Worm (Caenorhabditis elegans) whole organism, young adult: ENCODE data around the gene Y39B6A.9.

Experiments
- D2030.7 ChIP-seq: fragments of 200-800 bp; sonication (Bioruptor generic); IDR thresholded peaks from 2 replicates; pipeline ENCODE4 v1.3.6; 2022; ENCODE audit warnings: missing genetic modification reagents, missing genetic modification characterization, missing compliant biosample characterization
- F49E8.2 ChIP-seq: sonication (generic microtip); optimal IDR thresholded peaks from 3 replicates; lab custom pipeline; 2017; ENCODE audit warnings: missing genetic modification characterization, mild to moderate bottlenecking, missing compliant biosample characterization, antibody characterized with exemption, moderate library complexity; ENCODE audit not compliant: insufficient read depth
- T07F8.4 ChIP-seq: sonication (generic microtip); optimal IDR thresholded peaks from 2 replicates; lab custom pipeline; 2016; ENCODE audit warnings: mild to moderate bottlenecking, missing genetic modification characterization, moderate library complexity, missing compliant biosample characterization
- Y56A3A.18 ChIP-seq: fragments of 200-800 bp; sonication (Bioruptor generic); IDR thresholded peaks from 2 replicates; pipeline ENCODE4 v1.3.6; 2022; ENCODE audit warnings: missing genetic modification reagents, missing genetic modification characterization, missing compliant biosample characterization
- lin-35 ChIP-seq, 3 experiments: fragments of 150-350 bp in 2 of 3; sonication (generic microtip) in 1 of 3; optimal IDR thresholded peaks; 2 replicates each; lab custom pipeline; 2014 to 2018; ENCODE audit warnings: missing biosample characterization in 3 of 3, missing genetic modification characterization in 3 of 3, missing genetic modification reagents in 3 of 3
- lir-1 ChIP-seq: fragments of 200-800 bp; sonication (Bioruptor generic); conservative IDR thresholded peaks from 2 replicates; pipeline ENCODE4 v1.3.6; 2022; ENCODE audit warnings: missing genetic modification reagents, missing genetic modification characterization, missing compliant biosample characterization
- nhr-27 ChIP-seq: fragments of 200-800 bp; sonication (Bioruptor generic); optimal IDR thresholded peaks from 2 replicates; lab custom pipeline; 2018; ENCODE audit warnings: mild to moderate bottlenecking, missing genetic modification characterization, moderate library complexity, missing compliant biosample characterization
- unc-130 ChIP-seq: sonication (generic microtip); optimal IDR thresholded peaks from 2 replicates; lab custom pipeline; 2016; ENCODE audit warnings: missing genetic modification reagents, missing genetic modification characterization, missing compliant biosample characterization
- zim-3 ChIP-seq: sonication (generic microtip); optimal IDR thresholded peaks from 2 replicates; lab custom pipeline; 2017; ENCODE audit warnings: mild to moderate bottlenecking, missing genetic modification characterization, moderate library complexity, missing compliant biosample characterization
- ztf-22 ChIP-seq: fragments of 200-800 bp; sonication (Bioruptor generic); optimal IDR thresholded peaks from 2 replicates; lab custom pipeline; 2018; ENCODE audit warnings: mild to moderate bottlenecking, missing genetic modification characterization, moderate library complexity, missing compliant biosample characterization
- ztf-3 ChIP-seq: fragments of 200-800 bp; sonication (Bioruptor generic); optimal IDR thresholded peaks from 2 replicates; lab custom pipeline; 2018; ENCODE audit warnings: mild to moderate bottlenecking, missing genetic modification characterization, missing compliant biosample characterization

DNA sequence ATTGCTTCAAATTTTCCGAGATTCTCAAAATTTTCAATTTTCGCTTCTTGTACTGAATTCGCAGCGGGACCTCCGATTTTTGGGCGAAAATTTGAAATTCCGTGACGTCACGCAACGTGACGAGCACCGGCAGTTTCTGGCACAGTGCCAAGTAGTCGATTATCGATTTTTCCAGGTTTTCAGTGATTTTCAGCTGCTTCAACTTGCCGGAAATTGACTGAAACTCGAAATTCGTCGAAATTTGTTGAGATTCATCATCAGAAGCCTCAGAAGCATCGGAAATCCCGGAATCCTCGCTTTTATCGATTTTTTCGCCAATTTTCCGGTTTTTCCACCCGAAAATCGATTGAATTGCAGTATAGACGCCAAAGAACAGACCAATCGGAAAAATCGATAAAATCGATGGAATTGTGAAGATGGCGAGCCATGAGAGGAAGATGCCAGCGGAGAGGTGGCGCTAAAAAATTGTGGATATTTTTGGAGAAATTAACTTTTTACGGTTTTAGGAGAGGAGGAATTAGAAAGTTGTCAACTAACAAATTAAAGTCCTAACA, 4.4 kb upstream of the Y39B6A.9 start:
- TF ChIP-seq unc-130 (GFP tag; lab: Kevin White, UChicago) (no peak), ztf-22 (GFP tag; lab: Kevin White, UChicago) (no peak), ztf-3 (no peak), Y56A3A.18 (no peak), F49E8.2 (tag; lab: Kevin White, UChicago) (no peak), lin-35 (GFP tag; optimal IDR thresholded peaks at IDR 0.05; lab: Kevin White, UChicago) (no peak), D2030.7 (GFP tag; lab: Robert Waterston, UW) (no peak), lir-1 (GFP tag; lab: Robert Waterston, UW) (no peak), nhr-27 (no peak), zim-3 (tag; lab: Kevin White, UChicago) (no peak), T07F8.4 (tag; lab: Kevin White, UChicago) (no peak)
